Worm (Caenorhabditis elegans) whole organism, late embryonic: ENCODE results near the gene str-52.

Experiments
- C08G9.2 ChIP-seq: sonication (generic microtip); optimal IDR thresholded peaks from 2 replicates; lab custom pipeline; 2016; ENCODE audit warnings: mild to moderate bottlenecking, missing genetic modification characterization, moderate library complexity, missing compliant biosample characterization
- C38D4.7 ChIP-seq: fragments of 200-800 bp; sonication (Bioruptor generic); optimal IDR thresholded peaks from 2 replicates; lab custom pipeline; 2018; ENCODE audit warnings: mild to moderate bottlenecking, missing genetic modification characterization, moderate library complexity, missing compliant biosample characterization
- K02D7.2 ChIP-seq: sonication (generic microtip); optimal IDR thresholded peaks from 2 replicates; lab custom pipeline; 2017; ENCODE audit warnings: mild to moderate bottlenecking, missing genetic modification characterization, missing compliant biosample characterization
- K09A11.1 ChIP-seq: sonication (generic microtip); optimal IDR thresholded peaks from 2 replicates; lab custom pipeline; 2017; ENCODE audit warnings: antibody characterized with exemption, mild to moderate bottlenecking, missing genetic modification characterization, missing compliant biosample characterization; ENCODE audit not compliant: insufficient read depth
- T23F11.4 ChIP-seq: fragments of 200-800 bp; sonication (Bioruptor generic); optimal IDR thresholded peaks from 2 replicates; lab custom pipeline; 2018; ENCODE audit warnings: mild to moderate bottlenecking, missing genetic modification characterization, missing compliant biosample characterization
- Y22D7AL.16 ChIP-seq: sonication (generic microtip); optimal IDR thresholded peaks from 2 replicates; lab custom pipeline; 2016; ENCODE audit warnings: missing genetic modification characterization, missing compliant biosample characterization
- ahr-1 ChIP-seq: sonication (generic microtip); optimal IDR thresholded peaks from 2 replicates; lab custom pipeline; 2016; ENCODE audit warnings: missing genetic modification characterization, missing compliant biosample characterization
- ama-1 ChIP-seq: fragments of 150-350 bp; optimal IDR thresholded peaks from 2 replicates; lab custom pipeline; 2014
- ceh-14 ChIP-seq: sonication (generic microtip); optimal IDR thresholded peaks from 2 replicates; lab custom pipeline; 2016; ENCODE audit warnings: missing genotype, missing genetic modification characterization, missing compliant biosample characterization
- ceh-19 ChIP-seq: fragments of 200-800 bp; sonication (Bioruptor generic); optimal IDR thresholded peaks from 2 replicates; lab custom pipeline; 2018; ENCODE audit warnings: mild to moderate bottlenecking, missing genetic modification characterization, missing compliant biosample characterization
- ceh-2 ChIP-seq: sonication (generic microtip); optimal IDR thresholded peaks from 2 replicates; lab custom pipeline; 2016; ENCODE audit warnings: missing genotype, missing genetic modification characterization, missing compliant biosample characterization
- ceh-30 ChIP-seq: fragments of 150-350 bp; optimal IDR thresholded peaks from 2 replicates; lab custom pipeline; 2014; ENCODE audit warnings: missing biosample characterization, missing genetic modification characterization
- ceh-31 ChIP-seq: sonication (generic microtip); optimal IDR thresholded peaks from 2 replicates; lab custom pipeline; 2016; ENCODE audit warnings: missing genetic modification characterization, missing compliant biosample characterization
- ceh-9 ChIP-seq: sonication (generic microtip); optimal IDR thresholded peaks from 2 replicates; lab custom pipeline; 2016; ENCODE audit warnings: mild to moderate bottlenecking, missing genetic modification characterization, inconsistent platforms, missing compliant biosample characterization
- elt-2 ChIP-seq: sonication (generic microtip); optimal IDR thresholded peaks from 2 replicates; lab custom pipeline; 2016; ENCODE audit warnings: missing genetic modification reagents, missing genetic modification characterization, missing compliant biosample characterization
- elt-4 ChIP-seq: sonication (generic microtip); optimal IDR thresholded peaks from 2 replicates; lab custom pipeline; 2016; ENCODE audit warnings: missing genetic modification characterization, missing compliant biosample characterization
- ets-4 ChIP-seq: sonication (generic microtip); optimal IDR thresholded peaks from 2 replicates; lab custom pipeline; 2016; ENCODE audit warnings: missing genetic modification characterization, missing compliant biosample characterization
- eyg-1 ChIP-seq: sonication (generic microtip); optimal IDR thresholded peaks from 2 replicates; lab custom pipeline; 2016; ENCODE audit warnings: missing genotype, missing genetic modification characterization, missing compliant biosample characterization
- hlh-13 ChIP-seq: fragments of 200-800 bp; sonication (Bioruptor generic); optimal IDR thresholded peaks from 2 replicates; lab custom pipeline; 2018; ENCODE audit warnings: mild to moderate bottlenecking, missing genetic modification characterization, missing compliant biosample characterization
- hlh-6 ChIP-seq: sonication (generic microtip); optimal IDR thresholded peaks from 2 replicates; lab custom pipeline; 2016; ENCODE audit warnings: missing genotype, missing genetic modification characterization, missing compliant biosample characterization
- hlh-8 ChIP-seq: sonication (generic microtip); optimal IDR thresholded peaks from 2 replicates; lab custom pipeline; 2016; ENCODE audit warnings: missing genotype, missing genetic modification characterization, missing compliant biosample characterization
- mec-3 ChIP-seq: sonication (generic microtip); optimal IDR thresholded peaks from 2 replicates; lab custom pipeline; 2016; ENCODE audit warnings: borderline replicate concordance, missing genetic modification characterization, missing compliant biosample characterization
- nfya-1 ChIP-seq: sonication (generic microtip); optimal IDR thresholded peaks from 2 replicates; lab custom pipeline; 2017; ENCODE audit warnings: missing genetic modification characterization, mild to moderate bottlenecking, missing compliant biosample characterization, antibody characterized with exemption, moderate library complexity
- nhr-11 ChIP-seq: fragments of 150-350 bp; optimal IDR thresholded peaks from 2 replicates; lab custom pipeline; 2014; ENCODE audit warnings: missing biosample characterization, missing genetic modification characterization
- npax-4 ChIP-seq: sonication (generic microtip); optimal IDR thresholded peaks from 2 replicates; lab custom pipeline; 2016; ENCODE audit warnings: missing genetic modification characterization, missing compliant biosample characterization
- odd-2 ChIP-seq: sonication (generic microtip); optimal IDR thresholded peaks from 2 replicates; lab custom pipeline; 2017; ENCODE audit warnings: antibody characterized with exemption, mild to moderate bottlenecking, missing genetic modification characterization, missing compliant biosample characterization
- pax-1 ChIP-seq: fragments of 150-350 bp; optimal IDR thresholded peaks from 2 replicates; lab custom pipeline; 2014; ENCODE audit warnings: missing biosample characterization, missing genetic modification characterization
- pha-2 ChIP-seq: sonication (generic microtip); optimal IDR thresholded peaks from 2 replicates; lab custom pipeline; 2017; ENCODE audit warnings: mild to moderate bottlenecking, missing genetic modification characterization, missing compliant biosample characterization
- ref-2 ChIP-seq: sonication (generic microtip); optimal IDR thresholded peaks from 2 replicates; lab custom pipeline; 2016; ENCODE audit warnings: missing genetic modification characterization, missing compliant biosample characterization
- rnt-1 ChIP-seq: sonication (generic microtip); optimal IDR thresholded peaks from 2 replicates; lab custom pipeline; 2016; ENCODE audit warnings: missing genetic modification characterization, missing compliant biosample characterization
- sox-2 ChIP-seq: fragments of 200-800 bp; sonication (Bioruptor generic); IDR thresholded peaks from 2 replicates; pipeline ENCODE4 v1.3.6; 2022; ENCODE audit warnings: missing genetic modification reagents, missing genetic modification characterization, missing compliant biosample characterization
- sox-4 ChIP-seq: sonication (generic microtip); optimal IDR thresholded peaks from 2 replicates; lab custom pipeline; 2017; ENCODE audit warnings: mild to moderate bottlenecking, missing genetic modification characterization, inconsistent platforms, missing compliant biosample characterization
- syd-9 ChIP-seq: sonication (generic microtip); optimal IDR thresholded peaks from 2 replicates; lab custom pipeline; 2016; ENCODE audit warnings: mild to moderate bottlenecking, missing genetic modification characterization, moderate library complexity, missing compliant biosample characterization
- ttx-3 ChIP-seq: sonication (generic microtip); optimal IDR thresholded peaks from 2 replicates; lab custom pipeline; 2016; ENCODE audit warnings: missing genetic modification reagents, missing genetic modification characterization, missing compliant biosample characterization
- unc-3 ChIP-seq, 2 experiments: fragments of 200-800 bp in 1 of 2; sonication (Bioruptor generic) in 1 of 2; sonication (generic microtip) in 1 of 2; conservative IDR thresholded peaks in 1 of 2; optimal IDR thresholded peaks in 1 of 2; 2 replicates each; pipeline versions ENCODE4 v1.3.6 to Lab custom; 2016 to 2022; ENCODE audit warnings: missing compliant biosample characterization in 2 of 2, missing genetic modification characterization in 2 of 2, missing genetic modification reagents in 1 of 2
- unc-86 ChIP-seq: sonication (generic microtip); optimal IDR thresholded peaks from 2 replicates; lab custom pipeline; 2016; ENCODE audit warnings: missing genetic modification characterization, missing compliant biosample characterization
- zip-5 ChIP-seq: sonication (generic microtip); optimal IDR thresholded peaks from 2 replicates; lab custom pipeline; 2016; ENCODE audit warnings: missing genetic modification characterization, missing compliant biosample characterization

Gene str-52

ce11 chrV:2187864-2188345 lies 42.0 kb upstream of the str-52 start, which contains the start of gene Y5H2B.3:
Gene Y5H2B.3 (plus strand): TSS chrV:2188295.
- TF ChIP-seq nfya-1 (tag; lab: Kevin White, UChicago): peak; percentile 60
- TF ChIP-seq ceh-2: no peak

ce11 chrV:2185486-2185885 lies 39.5 kb upstream of the str-52 start:
- TF ChIP-seq elt-4 (tag; lab: Kevin White, UChicago) (peak; percentile 5), odd-2 (tag; lab: Kevin White, UChicago) (no peak)

- TF ChIP-seq Y22D7AL.16: no peak
- no peak for TF ChIP-seq unc-86 (tag; lab: Kevin White, UChicago)
- TF ChIP-seq C38D4.7: no peak
- TF ChIP-seq ceh-2: no peak
- no peak for TF ChIP-seq sox-2 (GFP tag; lab: Robert Waterston, UW)
- TF ChIP-seq C08G9.2 (tag; lab: Kevin White, UChicago): no peak
- no peak for TF ChIP-seq elt-2 (tag; lab: Kevin White, UChicago)
- TF ChIP-seq ttx-3 (tag; lab: Kevin White, UChicago): no peak
- no peak for TF ChIP-seq sox-4 (tag; lab: Kevin White, UChicago)
- no peak for TF ChIP-seq mec-3 (tag; lab: Kevin White, UChicago)
- no peak for TF ChIP-seq ceh-31 (tag; lab: Kevin White, UChicago)
- no peak for TF ChIP-seq ceh-19
- TF ChIP-seq zip-5: no peak
- TF ChIP-seq K09A11.1 (tag; lab: Kevin White, UChicago): no peak
- TF ChIP-seq pha-2 (tag; lab: Kevin White, UChicago): no peak
- TF ChIP-seq ama-1 (lab: Kevin White, UChicago): no peak
- no peak for TF ChIP-seq ceh-14 (tag; lab: Kevin White, UChicago)
- no peak for TF ChIP-seq unc-3 (GFP tag; conservative IDR thresholded peaks at IDR 0.05; lab: Robert Waterston, UW)
- TF ChIP-seq unc-3 (tag; optimal IDR thresholded peaks at IDR 0.05; lab: Kevin White, UChicago): no peak
- no peak for TF ChIP-seq ahr-1 (tag; lab: Kevin White, UChicago)
- no peak for TF ChIP-seq hlh-8
Observed at ce11 chrV:2183162-2183561, 37.2 kb upstream of the str-52 start, which contains the start of gene cyp-33C2. Gene cyp-33C2 (plus strand): TSS chrV:2183488.

- no peak for TF ChIP-seq mec-3 (tag; lab: Kevin White, UChicago)
- no peak for TF ChIP-seq ets-4 (tag; lab: Kevin White, UChicago)
- no peak for TF ChIP-seq ceh-30
- no peak for TF ChIP-seq hlh-6 (tag; lab: Kevin White, UChicago)
- no peak for TF ChIP-seq rnt-1 (tag; lab: Kevin White, UChicago)
- TF ChIP-seq ceh-2: no peak
- no peak for TF ChIP-seq pax-1 (tag; lab: Kevin White, UChicago)
Observed at ce11 chrV:2181738-2182137, 35.8 kb upstream of the str-52 start, which contains the start of gene srbc-16. Gene srbc-16 (plus strand): TSS chrV:2182038.

- TF ChIP-seq npax-4 (tag; lab: Kevin White, UChicago) (no peak), eyg-1 (tag; lab: Kevin White, UChicago) (no peak), unc-86 (tag; lab: Kevin White, UChicago) (no peak), K02D7.2 (no peak), hlh-13 (no peak), C38D4.7 (no peak), nhr-11 (tag; lab: Kevin White, UChicago) (no peak), nfya-1 (tag; lab: Kevin White, UChicago) (no peak), ref-2 (tag; lab: Kevin White, UChicago) (no peak), rnt-1 (tag; lab: Kevin White, UChicago) (no peak), ama-1 (lab: Kevin White, UChicago) (no peak), syd-9 (no peak), ceh-9 (tag; lab: Kevin White, UChicago) (no peak), ahr-1 (tag; lab: Kevin White, UChicago) (no peak), ceh-19 (no peak), T23F11.4 (no peak), ceh-30 (no peak)
Observed at ce11 chrV:2179214-2179613, 33.3 kb upstream of the str-52 start, which contains the start of gene cyp-33C1. Gene cyp-33C1 (plus strand): TSS chrV:2179514.
